Worm (Caenorhabditis elegans) whole organism, early embryonic: ENCODE measurements around the gene C48D1.9.

Experiments
- B0310.2 ChIP-seq: sonication (generic microtip); optimal IDR thresholded peaks from 2 replicates; lab custom pipeline; 2016; ENCODE audit warnings: mild to moderate bottlenecking, missing genetic modification characterization, missing compliant biosample characterization
- F13C5.2 ChIP-seq: sonication (generic microtip); optimal IDR thresholded peaks from 2 replicates; lab custom pipeline; 2017; ENCODE audit warnings: mild to moderate bottlenecking, missing genetic modification characterization, inconsistent platforms, missing compliant biosample characterization
- aly-1 ChIP-seq: sonication (generic microtip); optimal IDR thresholded peaks from 2 replicates; lab custom pipeline; 2016; ENCODE audit warnings: missing genetic modification characterization, missing compliant biosample characterization
- ama-1 ChIP-seq: fragments of 150-350 bp; optimal IDR thresholded peaks from 2 replicates; lab custom pipeline; 2014
- ceh-13 ChIP-seq: fragments of 200-800 bp; sonication (Bioruptor generic); optimal IDR thresholded peaks from 2 replicates; lab custom pipeline; 2018; ENCODE audit warnings: mild to moderate bottlenecking, missing genetic modification characterization, missing compliant biosample characterization
- ceh-36 ChIP-seq: sonication (generic microtip); optimal IDR thresholded peaks from 2 replicates; lab custom pipeline; 2016; ENCODE audit warnings: missing genetic modification characterization, inconsistent platforms, missing compliant biosample characterization
- ets-7 ChIP-seq: sonication (generic microtip); optimal IDR thresholded peaks from 2 replicates; lab custom pipeline; 2016; ENCODE audit warnings: missing genotype, missing genetic modification characterization, missing compliant biosample characterization
- flt-1 ChIP-seq: fragments of 200-800 bp; sonication (Bioruptor generic); IDR thresholded peaks from 2 replicates; pipeline ENCODE4 v1.3.6; 2022; ENCODE audit warnings: missing genetic modification characterization, missing compliant biosample characterization
- hmbx-1 ChIP-seq: sonication (generic microtip); optimal IDR thresholded peaks from 2 replicates; lab custom pipeline; 2016; ENCODE audit warnings: mild to moderate bottlenecking, missing genetic modification characterization, missing compliant biosample characterization
- hmg-4 ChIP-seq: fragments of 200-800 bp; sonication (Bioruptor generic); optimal IDR thresholded peaks from 2 replicates; lab custom pipeline; 2018; ENCODE audit warnings: mild to moderate bottlenecking, missing genetic modification characterization, missing compliant biosample characterization
- hnd-1 ChIP-seq: sonication (generic microtip); optimal IDR thresholded peaks from 2 replicates; lab custom pipeline; 2016; ENCODE audit warnings: missing genetic modification characterization, missing compliant biosample characterization
- pes-1 ChIP-seq: fragments of 200-800 bp; sonication (Bioruptor generic); IDR thresholded peaks from 2 replicates; pipeline ENCODE4 v1.3.6; 2022; ENCODE audit warnings: missing genetic modification reagents, missing genetic modification characterization, missing compliant biosample characterization
- scrt-1 ChIP-seq: fragments of 200-800 bp; sonication (Bioruptor generic); IDR thresholded peaks from 2 replicates; pipeline ENCODE4 v1.3.6; 2022; ENCODE audit warnings: missing genetic modification characterization, missing compliant biosample characterization
- sea-1 ChIP-seq: fragments of 200-800 bp; sonication (Bioruptor generic); conservative IDR thresholded peaks from 2 replicates; pipeline ENCODE4 v1.3.6; 2022; ENCODE audit warnings: missing genetic modification characterization, missing compliant biosample characterization
- tbx-11 ChIP-seq: fragments of 200-800 bp; sonication (Bioruptor generic); IDR thresholded peaks from 2 replicates; pipeline ENCODE4 v1.3.6; 2022; ENCODE audit warnings: missing genetic modification characterization, missing compliant biosample characterization
- tbx-37 ChIP-seq: fragments of 200-800 bp; sonication (Bioruptor generic); conservative IDR thresholded peaks from 2 replicates; pipeline ENCODE4 v1.3.6; 2022; ENCODE audit warnings: missing genetic modification reagents, missing genetic modification characterization, missing compliant biosample characterization
- tra-4 ChIP-seq: sonication (generic microtip); optimal IDR thresholded peaks from 2 replicates; lab custom pipeline; 2017; ENCODE audit warnings: missing genetic modification characterization, missing compliant biosample characterization

Gene C48D1.9

DNA sequence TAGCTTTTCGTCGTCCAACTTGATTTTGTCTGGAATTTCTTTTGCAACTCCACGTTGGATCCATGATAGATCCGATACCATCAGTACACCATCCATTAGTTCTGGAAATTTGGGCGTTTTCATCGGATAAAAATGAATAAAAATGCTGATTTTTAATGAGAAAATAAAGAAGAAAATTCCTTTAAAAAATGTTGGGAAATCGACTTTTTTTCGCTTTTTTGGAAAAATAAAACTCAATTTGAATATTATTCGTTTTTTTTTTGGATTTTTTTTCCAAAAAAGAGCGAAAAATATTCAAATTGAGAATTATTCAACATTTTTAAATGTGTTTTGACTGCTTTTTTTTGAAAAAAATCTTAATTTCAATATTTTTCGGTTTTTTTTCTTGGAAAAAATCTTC is 27.0 kb upstream of the C48D1.9 start, which contains the start of gene pwp-1:
pwp-1 (minus strand) TSS at position 101 of the 400 bp plus-strand sequence.
- TF ChIP-seq ama-1 (lab: Kevin White, UChicago) (no peak), tbx-37 (GFP tag; lab: Robert Waterston, UW) (no peak), ceh-36 (tag; lab: Kevin White, UChicago) (no peak), flt-1 (GFP tag; lab: Robert Waterston, UW) (no peak), hnd-1 (tag; lab: Kevin White, UChicago) (no peak), scrt-1 (GFP tag; lab: Robert Waterston, UW) (no peak), tbx-11 (no peak)

ce11 chrIV:13231393-13231792 is 21.9 kb upstream of the C48D1.9 start:
- TF ChIP-seq ceh-36 (tag; lab: Kevin White, UChicago), result no peak
- no peak for TF ChIP-seq pes-1 (GFP tag; lab: Robert Waterston, UW)
- TF ChIP-seq tra-4 (tag; lab: Kevin White, UChicago), result no peak
- no peak for TF ChIP-seq ama-1 (lab: Kevin White, UChicago)
- peak; percentile 43 for TF ChIP-seq F13C5.2 (tag; lab: Kevin White, UChicago)
- TF ChIP-seq hmg-4, result no peak

ce11 chrIV:13221657-13222056 is 12.2 kb upstream of the C48D1.9 start, which contains the start of gene C48D1.5:
Gene C48D1.5, plus strand, starts transcription at chrIV:13221957.
- TF ChIP-seq ceh-13 (GFP tag; lab: Kevin White, UChicago) (no peak), hnd-1 (tag; lab: Kevin White, UChicago) (no peak), pes-1 (GFP tag; lab: Robert Waterston, UW) (no peak), tra-4 (tag; lab: Kevin White, UChicago) (no peak), hmg-4 (no peak), tbx-37 (GFP tag; lab: Robert Waterston, UW) (no peak), sea-1 (GFP tag; lab: Robert Waterston, UW) (no peak), flt-1 (GFP tag; lab: Robert Waterston, UW) (no peak), ceh-36 (tag; lab: Kevin White, UChicago) (no peak), aly-1 (no peak), hmbx-1 (tag; lab: Kevin White, UChicago) (no peak), scrt-1 (GFP tag; lab: Robert Waterston, UW) (no peak), ama-1 (lab: Kevin White, UChicago) (no peak), F13C5.2 (tag; lab: Kevin White, UChicago) (no peak)

- TF ChIP-seq hmg-4, result no peak
- TF ChIP-seq hnd-1 (tag; lab: Kevin White, UChicago), result no peak
- no peak for TF ChIP-seq aly-1
- TF ChIP-seq pes-1 (GFP tag; lab: Robert Waterston, UW), result no peak
- no peak for TF ChIP-seq tbx-37 (GFP tag; lab: Robert Waterston, UW)
- TF ChIP-seq hmbx-1 (tag; lab: Kevin White, UChicago), result no peak
- TF ChIP-seq tra-4 (tag; lab: Kevin White, UChicago), result no peak
- no peak for TF ChIP-seq ceh-36 (tag; lab: Kevin White, UChicago)
- TF ChIP-seq F13C5.2 (tag; lab: Kevin White, UChicago), result no peak
- TF ChIP-seq B0310.2 (tag; lab: Kevin White, UChicago), result no peak
- no peak for TF ChIP-seq ceh-13 (GFP tag; lab: Kevin White, UChicago)
- TF ChIP-seq scrt-1 (GFP tag; lab: Robert Waterston, UW), result no peak
- no peak for TF ChIP-seq flt-1 (GFP tag; lab: Robert Waterston, UW)
- no peak for TF ChIP-seq ama-1 (lab: Kevin White, UChicago)
- no peak for TF ChIP-seq ets-7 (tag; lab: Kevin White, UChicago)
- no peak for TF ChIP-seq sea-1 (GFP tag; lab: Robert Waterston, UW)
- TF ChIP-seq tbx-11, result no peak
Measured at ce11 chrIV:13220594-13220993, 11.1 kb upstream of the C48D1.9 start.

ce11 chrIV:13214466-13214865 is 5.0 kb upstream of the C48D1.9 start, which contains the start of gene cho-1:
Gene cho-1, minus strand, starts transcription at chrIV:13214566.
- no peak for TF ChIP-seq flt-1 (GFP tag; lab: Robert Waterston, UW)
- no peak for TF ChIP-seq tbx-11
- no peak for TF ChIP-seq ets-7 (tag; lab: Kevin White, UChicago)
- no peak for TF ChIP-seq sea-1 (GFP tag; lab: Robert Waterston, UW)
- TF ChIP-seq ceh-13 (GFP tag; lab: Kevin White, UChicago), result no peak

ce11 chrIV:13205891-13206290 is 3.6 kb downstream of the C48D1.9 start:
- TF ChIP-seq ama-1 (lab: Kevin White, UChicago) (no peak), pes-1 (GFP tag; lab: Robert Waterston, UW) (no peak), hmg-4 (peak; percentile 15), tbx-37 (GFP tag; lab: Robert Waterston, UW) (no peak), flt-1 (GFP tag; lab: Robert Waterston, UW) (no peak)

DNA sequence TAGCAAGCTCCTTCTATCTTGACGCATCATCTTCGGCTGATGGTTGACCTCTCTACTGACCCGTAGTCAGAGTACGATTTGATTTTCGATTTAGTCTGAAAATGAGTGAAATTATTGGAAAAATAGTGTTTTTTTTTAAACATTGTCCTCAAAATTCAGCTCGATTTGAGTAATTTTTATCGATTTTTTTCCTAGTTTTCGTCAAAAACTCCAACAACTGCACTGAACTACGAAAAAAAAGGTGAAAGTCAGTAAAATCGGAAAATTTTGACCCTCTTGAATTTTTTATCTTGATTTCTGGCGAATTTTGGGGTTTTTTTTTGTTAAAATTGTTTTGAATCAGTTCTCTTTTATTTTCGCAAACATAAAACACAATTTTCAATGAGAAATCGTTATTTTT is 5.4 kb downstream of the C48D1.9 start, which contains the start of gene ced-3:
ced-3 (minus strand) TSS at position 101 of the 400 bp plus-strand sequence.
- TF ChIP-seq tbx-11 (no peak), ets-7 (tag; lab: Kevin White, UChicago) (no peak), tbx-37 (GFP tag; lab: Robert Waterston, UW) (no peak), hmbx-1 (tag; lab: Kevin White, UChicago) (no peak), sea-1 (GFP tag; lab: Robert Waterston, UW) (no peak), hmg-4 (no peak)

ce11 chrIV:13197282-13197681 is 12.2 kb downstream of the C48D1.9 start, which contains the start of gene C48D1.1:
Gene C48D1.1, minus strand, starts transcription at chrIV:13197382.
- no peak for TF ChIP-seq pes-1 (GFP tag; lab: Robert Waterston, UW)
- TF ChIP-seq F13C5.2 (tag; lab: Kevin White, UChicago), result no peak
- no peak for TF ChIP-seq sea-1 (GFP tag; lab: Robert Waterston, UW)
- no peak for TF ChIP-seq tbx-37 (GFP tag; lab: Robert Waterston, UW)
- TF ChIP-seq hnd-1 (tag; lab: Kevin White, UChicago), result no peak
- TF ChIP-seq hmg-4, result no peak
- no peak for TF ChIP-seq ama-1 (lab: Kevin White, UChicago)
- no peak for TF ChIP-seq ceh-13 (GFP tag; lab: Kevin White, UChicago)
- no peak for TF ChIP-seq tra-4 (tag; lab: Kevin White, UChicago)
- no peak for TF ChIP-seq flt-1 (GFP tag; lab: Robert Waterston, UW)
- no peak for TF ChIP-seq tbx-11
